Worm (Caenorhabditis elegans): Measurements from ENCODE around the gene F14H12.17.

DNA sequence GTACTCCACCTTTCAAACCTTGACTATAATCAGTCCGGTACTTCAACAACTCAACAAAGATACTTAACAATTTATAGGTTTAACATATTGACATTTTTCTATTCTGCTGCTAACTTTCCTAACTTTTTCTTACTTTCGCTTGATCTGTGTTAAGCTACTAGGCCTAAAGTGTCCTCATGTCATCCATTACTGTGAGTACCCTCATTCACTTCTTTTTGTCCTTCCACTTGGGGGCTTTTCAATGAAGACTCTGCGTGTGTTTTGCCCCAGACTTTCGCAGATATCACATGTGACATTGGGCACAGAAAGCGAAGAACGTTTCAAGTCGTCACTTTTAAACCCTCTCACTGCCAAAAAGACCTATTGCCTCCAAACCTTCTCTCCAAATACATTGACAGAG, 41.6 kb upstream of the F14H12.17 start:
- TF ChIP-seq dmd-6 (GFP tag; IDR thresholded peaks at IDR 0.05) (no peak), snpc-4 (tag; optimal IDR thresholded peaks at IDR 0.05) (no peak), fkh-10 (GFP tag; optimal IDR thresholded peaks at IDR 0.05) (no peak)
